Worm (Caenorhabditis elegans) whole organism, early embryonic: ENCODE data around the gene B0454.8.

ENCODE experiments used
- B0310.2 ChIP-seq: sonication (generic microtip); optimal IDR thresholded peaks from 2 replicates; lab custom pipeline; 2016; ENCODE audit warnings: mild to moderate bottlenecking, missing genetic modification characterization, missing compliant biosample characterization
- F13C5.2 ChIP-seq: sonication (generic microtip); optimal IDR thresholded peaks from 2 replicates; lab custom pipeline; 2017; ENCODE audit warnings: mild to moderate bottlenecking, missing genetic modification characterization, inconsistent platforms, missing compliant biosample characterization
- aly-1 ChIP-seq: sonication (generic microtip); optimal IDR thresholded peaks from 2 replicates; lab custom pipeline; 2016; ENCODE audit warnings: missing genetic modification characterization, missing compliant biosample characterization
- ama-1 ChIP-seq: fragments of 150-350 bp; optimal IDR thresholded peaks from 2 replicates; lab custom pipeline; 2014
- ceh-13 ChIP-seq: fragments of 200-800 bp; sonication (Bioruptor generic); optimal IDR thresholded peaks from 2 replicates; lab custom pipeline; 2018; ENCODE audit warnings: mild to moderate bottlenecking, missing genetic modification characterization, missing compliant biosample characterization
- ceh-36 ChIP-seq: sonication (generic microtip); optimal IDR thresholded peaks from 2 replicates; lab custom pipeline; 2016; ENCODE audit warnings: missing genetic modification characterization, inconsistent platforms, missing compliant biosample characterization
- ets-7 ChIP-seq: sonication (generic microtip); optimal IDR thresholded peaks from 2 replicates; lab custom pipeline; 2016; ENCODE audit warnings: missing genotype, missing genetic modification characterization, missing compliant biosample characterization
- flt-1 ChIP-seq: fragments of 200-800 bp; sonication (Bioruptor generic); IDR thresholded peaks from 2 replicates; pipeline ENCODE4 v1.3.6; 2022; ENCODE audit warnings: missing genetic modification characterization, missing compliant biosample characterization
- hmbx-1 ChIP-seq: sonication (generic microtip); optimal IDR thresholded peaks from 2 replicates; lab custom pipeline; 2016; ENCODE audit warnings: mild to moderate bottlenecking, missing genetic modification characterization, missing compliant biosample characterization
- hmg-4 ChIP-seq: fragments of 200-800 bp; sonication (Bioruptor generic); optimal IDR thresholded peaks from 2 replicates; lab custom pipeline; 2018; ENCODE audit warnings: mild to moderate bottlenecking, missing genetic modification characterization, missing compliant biosample characterization
- hnd-1 ChIP-seq: sonication (generic microtip); optimal IDR thresholded peaks from 2 replicates; lab custom pipeline; 2016; ENCODE audit warnings: missing genetic modification characterization, missing compliant biosample characterization
- pes-1 ChIP-seq: fragments of 200-800 bp; sonication (Bioruptor generic); IDR thresholded peaks from 2 replicates; pipeline ENCODE4 v1.3.6; 2022; ENCODE audit warnings: missing genetic modification reagents, missing genetic modification characterization, missing compliant biosample characterization
- scrt-1 ChIP-seq: fragments of 200-800 bp; sonication (Bioruptor generic); IDR thresholded peaks from 2 replicates; pipeline ENCODE4 v1.3.6; 2022; ENCODE audit warnings: missing genetic modification characterization, missing compliant biosample characterization
- sea-1 ChIP-seq: fragments of 200-800 bp; sonication (Bioruptor generic); conservative IDR thresholded peaks from 2 replicates; pipeline ENCODE4 v1.3.6; 2022; ENCODE audit warnings: missing genetic modification characterization, missing compliant biosample characterization
- tbx-11 ChIP-seq: fragments of 200-800 bp; sonication (Bioruptor generic); IDR thresholded peaks from 2 replicates; pipeline ENCODE4 v1.3.6; 2022; ENCODE audit warnings: missing genetic modification characterization, missing compliant biosample characterization
- tbx-37 ChIP-seq: fragments of 200-800 bp; sonication (Bioruptor generic); conservative IDR thresholded peaks from 2 replicates; pipeline ENCODE4 v1.3.6; 2022; ENCODE audit warnings: missing genetic modification reagents, missing genetic modification characterization, missing compliant biosample characterization
- tra-4 ChIP-seq: sonication (generic microtip); optimal IDR thresholded peaks from 2 replicates; lab custom pipeline; 2017; ENCODE audit warnings: missing genetic modification characterization, missing compliant biosample characterization

B0454.8 gene

ce11 chrII:3014196-3014849 lies 28.9 kb downstream of the B0454.8 start, which contains the start of gene C41H7.2:
C41H7.2 (plus strand) TSS chrII:3014817.
- TF ChIP-seq tra-4 (no peak), hmg-4 (GFP tag; lab: Kevin White, UChicago) (no peak), flt-1 (no peak)

DNA sequence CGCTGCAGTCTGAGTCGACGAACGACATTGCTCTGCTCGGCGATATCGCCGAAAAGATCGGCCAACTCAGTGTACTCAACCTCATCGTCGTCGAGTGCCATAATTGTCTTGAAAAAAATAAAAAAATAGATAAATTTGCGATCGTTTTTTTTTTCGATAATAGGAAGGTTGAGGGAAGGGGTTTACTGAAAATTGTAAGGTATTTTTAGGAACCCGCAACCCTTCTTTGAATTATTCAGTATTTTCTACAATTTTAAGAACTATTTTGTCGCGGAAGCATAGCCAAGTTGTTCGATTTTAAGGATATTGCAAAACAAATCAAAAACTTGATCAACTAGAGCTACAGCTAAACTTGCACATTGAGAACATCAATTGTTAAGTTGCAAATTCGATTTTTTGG lies 31.1 kb downstream of the B0454.8 start, which contains the start of gene C41H7.9:
TSS of gene C41H7.9 (minus strand) at position 101 of the 400 bp plus-strand sequence.
- no peak for TF ChIP-seq ceh-36

DNA sequence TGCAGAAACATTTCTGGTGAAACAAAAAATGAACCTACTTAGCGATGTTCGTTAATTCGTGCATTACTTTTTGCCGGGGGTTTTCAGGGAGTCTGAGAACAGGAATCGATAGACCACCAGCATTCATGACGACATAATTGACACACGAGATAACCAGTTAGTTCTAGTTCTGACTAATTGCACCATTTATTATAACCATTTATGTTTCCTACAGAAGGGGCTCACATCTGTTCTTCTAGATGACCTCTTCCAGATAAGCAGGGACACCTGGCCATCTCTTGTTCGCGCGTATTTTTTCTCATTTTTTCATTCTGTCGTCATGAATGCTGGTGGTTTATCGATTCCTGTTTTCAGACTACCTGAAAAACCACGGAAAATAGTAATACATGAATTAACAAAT lies 34.9 kb downstream of the B0454.8 start, which contains the start of gene sdz-5:
TSS of gene sdz-5 (plus strand) at position 301 of the 400 bp plus-strand sequence.
- no peak for TF ChIP-seq B0310.2
- no peak for TF ChIP-seq scrt-1 (GFP tag; lab: Robert Waterston, UW)
- no peak for TF ChIP-seq hmg-4 (GFP tag; lab: Kevin White, UChicago)
- no peak for TF ChIP-seq flt-1
- no peak for TF ChIP-seq hmbx-1 (tag; lab: Kevin White, UChicago)
- TF ChIP-seq hnd-1, result no peak
- TF ChIP-seq ceh-13 (GFP tag; lab: Kevin White, UChicago), result no peak
- no peak for TF ChIP-seq tra-4
- no peak for TF ChIP-seq ceh-36
- TF ChIP-seq tbx-37 (GFP tag; lab: Robert Waterston, UW), result no peak
- TF ChIP-seq ets-7 (tag; lab: Kevin White, UChicago), result no peak
- no peak for TF ChIP-seq pes-1 (GFP tag; lab: Robert Waterston, UW)
- TF ChIP-seq aly-1 (tag; lab: Kevin White, UChicago), result no peak
- TF ChIP-seq tbx-11, result no peak
- TF ChIP-seq ama-1 (lab: Kevin White, UChicago), result no peak
- TF ChIP-seq sea-1, result no peak
- no peak for TF ChIP-seq F13C5.2

- TF ChIP-seq flt-1, result no peak
- no peak for TF ChIP-seq ets-7 (tag; lab: Kevin White, UChicago)
- no peak for TF ChIP-seq ama-1 (lab: Kevin White, UChicago)
- TF ChIP-seq tra-4, result no peak
- no peak for TF ChIP-seq tbx-37 (GFP tag; lab: Robert Waterston, UW)
- no peak for TF ChIP-seq B0310.2
- TF ChIP-seq aly-1 (tag; lab: Kevin White, UChicago), result no peak
- no peak for TF ChIP-seq hmbx-1 (tag; lab: Kevin White, UChicago)
- TF ChIP-seq hnd-1, result no peak
- no peak for TF ChIP-seq pes-1 (GFP tag; lab: Robert Waterston, UW)
These were observed 37.8 kb downstream of the B0454.8 start, which contains the start of gene lido-12 for ce11 chrII:3005499-3005898. lido-12 (plus strand) TSS chrII:3005799.

- no peak for TF ChIP-seq sea-1
These were observed 39.6 kb downstream of the B0454.8 start, which contains the start of gene lido-11 for ce11 chrII:3003667-3004066. lido-11 (plus strand) TSS chrII:3003967.

DNA sequence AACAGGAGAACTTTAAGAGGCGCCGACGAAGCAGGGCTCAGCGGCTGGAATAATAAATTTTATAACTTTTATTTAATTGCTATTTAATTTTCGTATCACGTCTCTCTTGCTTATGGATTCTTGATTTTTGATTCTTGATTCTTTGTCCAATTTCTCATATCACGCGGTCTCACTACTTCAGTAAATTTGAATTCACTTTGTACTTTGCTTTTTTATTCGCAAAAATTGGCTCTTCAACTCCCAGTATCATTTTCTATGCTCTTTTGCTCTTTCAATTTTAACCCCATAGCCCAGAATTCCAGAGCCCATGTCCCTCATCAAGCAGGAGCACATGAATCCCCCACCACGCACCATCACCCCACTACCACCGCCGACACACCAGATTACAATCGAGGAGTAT lies 41.0 kb downstream of the B0454.8 start, which contains the start of gene lido-10:
TSS of gene lido-10 (plus strand) at position 301 of the 400 bp plus-strand sequence.
- TF ChIP-seq flt-1, result no peak
- TF ChIP-seq ets-7 (tag; lab: Kevin White, UChicago), result no peak
- no peak for TF ChIP-seq scrt-1 (GFP tag; lab: Robert Waterston, UW)
- TF ChIP-seq tbx-11, result no peak
- TF ChIP-seq ceh-13 (GFP tag; lab: Kevin White, UChicago), result no peak
- TF ChIP-seq hnd-1, result no peak
- TF ChIP-seq tra-4, result no peak
- TF ChIP-seq B0310.2, result no peak
- TF ChIP-seq aly-1 (tag; lab: Kevin White, UChicago), result no peak

ce11 chrII:3000535-3001264 lies 42.6 kb downstream of the B0454.8 start, which contains the start of gene lido-9:
lido-9 (plus strand) TSS chrII:3000768.
- TF ChIP-seq sea-1, result 0 out of 2 replicates have a peak, but pooled peaks have one; percentile 48
- TF ChIP-seq ceh-13 (GFP tag; lab: Kevin White, UChicago), result no peak
- TF ChIP-seq hmg-4 (GFP tag; lab: Kevin White, UChicago), result no peak
- no peak for TF ChIP-seq tbx-37 (GFP tag; lab: Robert Waterston, UW)
- TF ChIP-seq scrt-1 (GFP tag; lab: Robert Waterston, UW), result peak; percentile 68
- no peak for TF ChIP-seq tra-4
- TF ChIP-seq ama-1 (lab: Kevin White, UChicago), result peak; percentile 23
- TF ChIP-seq hnd-1, result no peak
- TF ChIP-seq flt-1, result no peak
- no peak for TF ChIP-seq aly-1 (tag; lab: Kevin White, UChicago)
- TF ChIP-seq ceh-36, result no peak
- no peak for TF ChIP-seq tbx-11

DNA sequence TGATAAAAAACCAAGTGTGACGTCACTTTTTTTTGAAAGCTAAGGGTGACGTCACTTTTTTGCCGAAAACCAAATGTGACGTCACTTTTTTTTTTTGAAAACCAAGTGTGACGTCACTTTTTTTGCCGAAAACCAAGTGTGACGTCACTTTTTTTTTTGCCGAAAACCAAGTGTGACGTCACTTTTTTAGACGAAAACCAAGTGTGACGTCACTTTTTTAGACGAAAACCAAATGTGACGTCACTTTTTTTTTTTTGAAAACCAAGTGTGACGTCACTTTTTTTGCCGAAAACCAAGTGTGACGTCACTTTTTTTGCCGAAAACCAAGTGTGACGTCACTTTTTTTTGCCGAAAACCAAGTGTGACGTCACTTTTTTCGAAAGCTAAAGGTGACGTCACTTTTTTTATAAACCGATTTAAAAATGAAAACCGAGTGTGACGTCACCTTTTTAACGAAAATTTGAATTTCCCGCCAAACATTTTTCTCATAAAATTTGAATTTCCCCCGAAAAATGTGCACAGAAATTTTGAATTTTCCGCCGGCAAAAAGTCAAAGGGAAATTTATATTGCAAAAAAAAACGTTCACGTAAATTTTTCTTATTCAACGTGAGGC lies 45.3 kb downstream of the B0454.8 start:
- no peak for TF ChIP-seq aly-1 (tag; lab: Kevin White, UChicago)
- TF ChIP-seq ceh-13 (GFP tag; lab: Kevin White, UChicago), result no peak
- no peak for TF ChIP-seq B0310.2
- no peak for TF ChIP-seq tbx-37 (GFP tag; lab: Robert Waterston, UW)
- no peak for TF ChIP-seq hnd-1
- TF ChIP-seq tbx-11, result no peak
- no peak for TF ChIP-seq pes-1 (GFP tag; lab: Robert Waterston, UW)
- TF ChIP-seq tra-4, result no peak
- TF ChIP-seq flt-1, result no peak
- TF ChIP-seq ama-1 (lab: Kevin White, UChicago), result no peak
- TF ChIP-seq sea-1, result no peak
- TF ChIP-seq hmg-4 (GFP tag; lab: Kevin White, UChicago), result no peak
- TF ChIP-seq F13C5.2, result no peak
- TF ChIP-seq ceh-36, result no peak
- TF ChIP-seq hmbx-1 (tag; lab: Kevin White, UChicago), result no peak
- TF ChIP-seq scrt-1 (GFP tag; lab: Robert Waterston, UW), result no peak
- no peak for TF ChIP-seq ets-7 (tag; lab: Kevin White, UChicago)
